Worm (Caenorhabditis elegans) whole organism, young adult: Measurements from ENCODE around the gene M176.5.

Source experiments
- B0336.3 ChIP-seq: fragments of 200-800 bp; sonication (Bioruptor generic); IDR thresholded peaks from 2 replicates; pipeline ENCODE4 v1.3.6; 2022; ENCODE audit warnings: missing genetic modification characterization, missing compliant biosample characterization
- D2030.7 ChIP-seq: fragments of 200-800 bp; sonication (Bioruptor generic); IDR thresholded peaks from 2 replicates; pipeline ENCODE4 v1.3.6; 2022; ENCODE audit warnings: missing genetic modification reagents, missing genetic modification characterization, missing compliant biosample characterization
- F10E7.11 ChIP-seq: sonication (generic microtip); optimal IDR thresholded peaks from 2 replicates; lab custom pipeline; 2017; ENCODE audit warnings: mild to moderate bottlenecking, missing genetic modification characterization, moderate library complexity, missing compliant biosample characterization
- F37B4.10 ChIP-seq: fragments of 200-800 bp; sonication (Bioruptor generic); IDR thresholded peaks from 2 replicates; pipeline ENCODE4 v1.3.6; 2022; ENCODE audit warnings: missing genetic modification characterization, missing compliant biosample characterization
- F39B2.1 ChIP-seq: fragments of 200-800 bp; sonication (Bioruptor generic); IDR thresholded peaks from 2 replicates; pipeline ENCODE4 v1.3.6; 2022; ENCODE audit warnings: missing genetic modification reagents, missing genetic modification characterization, missing compliant biosample characterization
- F49E8.2 ChIP-seq: sonication (generic microtip); optimal IDR thresholded peaks from 3 replicates; lab custom pipeline; 2017; ENCODE audit warnings: missing genetic modification characterization, mild to moderate bottlenecking, missing compliant biosample characterization, antibody characterized with exemption, moderate library complexity; ENCODE audit not compliant: insufficient read depth
- F57C9.4 ChIP-seq: sonication (generic microtip); optimal IDR thresholded peaks from 2 replicates; lab custom pipeline; 2017; ENCODE audit warnings: mild to moderate bottlenecking, missing genetic modification characterization, missing compliant biosample characterization
- akir-1 ChIP-seq: fragments of 200-800 bp; sonication (Bioruptor generic); optimal IDR thresholded peaks from 2 replicates; lab custom pipeline; 2018; ENCODE audit warnings: mild to moderate bottlenecking, missing genetic modification characterization, moderate library complexity, missing compliant biosample characterization
- atf-7 ChIP-seq: sonication (generic microtip); optimal IDR thresholded peaks from 2 replicates; lab custom pipeline; 2017; ENCODE audit warnings: mild to moderate bottlenecking, missing genetic modification characterization, missing compliant biosample characterization
- ceh-40 ChIP-seq: fragments of 200-800 bp; sonication (Bioruptor generic); IDR thresholded peaks from 2 replicates; pipeline ENCODE4 v1.3.6; 2022; ENCODE audit warnings: missing genetic modification characterization, missing compliant biosample characterization
- hsf-1 ChIP-seq: fragments of 200-800 bp; sonication (Bioruptor generic); IDR thresholded peaks from 2 replicates; pipeline ENCODE4 v1.3.6; 2022; ENCODE audit warnings: missing genetic modification reagents, missing genetic modification characterization, missing compliant biosample characterization
- lag-1 ChIP-seq: fragments of 200-800 bp; sonication (Bioruptor generic); IDR thresholded peaks from 2 replicates; pipeline ENCODE4 v1.3.6; 2022; ENCODE audit warnings: missing genetic modification reagents, missing genetic modification characterization, missing compliant biosample characterization
- lsl-1 ChIP-seq: fragments of 200-800 bp; sonication (Bioruptor generic); optimal IDR thresholded peaks from 2 replicates; lab custom pipeline; 2018; ENCODE audit warnings: mild to moderate bottlenecking, missing genetic modification characterization, moderate library complexity, missing compliant biosample characterization
- mcd-1 ChIP-seq: fragments of 200-800 bp; sonication (Bioruptor generic); IDR thresholded peaks from 2 replicates; pipeline ENCODE4 v1.3.6; 2022; ENCODE audit warnings: missing genetic modification reagents, missing genetic modification characterization, missing compliant biosample characterization
- mel-28 ChIP-seq: sonication (generic microtip); optimal IDR thresholded peaks from 2 replicates; lab custom pipeline; 2016; ENCODE audit warnings: borderline replicate concordance, mild to moderate bottlenecking, missing genetic modification characterization, missing compliant biosample characterization
- nfya-1 ChIP-seq: sonication (generic microtip); optimal IDR thresholded peaks from 2 replicates; lab custom pipeline; 2017; ENCODE audit warnings: antibody characterized with exemption, missing compliant biosample characterization, missing genetic modification characterization, borderline replicate concordance; ENCODE audit not compliant: insufficient read depth
- nfya-2 ChIP-seq: fragments of 200-800 bp; sonication (Bioruptor generic); IDR thresholded peaks from 2 replicates; pipeline ENCODE4 v1.3.6; 2022; ENCODE audit warnings: missing genetic modification reagents, missing genetic modification characterization, missing compliant biosample characterization
- nhr-179 ChIP-seq: sonication (generic microtip); optimal IDR thresholded peaks from 2 replicates; lab custom pipeline; 2016; ENCODE audit warnings: mild to moderate bottlenecking, missing genetic modification characterization, missing compliant biosample characterization
- nhr-27 ChIP-seq: fragments of 200-800 bp; sonication (Bioruptor generic); optimal IDR thresholded peaks from 2 replicates; lab custom pipeline; 2018; ENCODE audit warnings: mild to moderate bottlenecking, missing genetic modification characterization, moderate library complexity, missing compliant biosample characterization
- nhr-80 ChIP-seq: sonication (generic microtip); optimal IDR thresholded peaks from 2 replicates; lab custom pipeline; 2016; ENCODE audit warnings: missing genetic modification characterization, missing compliant biosample characterization
- pbrm-1 ChIP-seq: fragments of 200-800 bp; sonication (Bioruptor generic); IDR thresholded peaks from 2 replicates; pipeline ENCODE4 v1.3.6; 2022; ENCODE audit warnings: missing genetic modification reagents, missing genetic modification characterization, missing compliant biosample characterization
- pha-4 ChIP-seq: fragments of 150-350 bp; sonication (generic microtip); optimal IDR thresholded peaks from 2 replicates; lab custom pipeline; 2014; ENCODE audit warnings: missing biosample characterization, missing genetic modification reagents, missing genetic modification characterization
- rec-8 ChIP-seq, 2 experiments: sonication (generic microtip); optimal IDR thresholded peaks; 2 replicates each; lab custom pipeline; 2016; ENCODE audit warnings: mild to moderate bottlenecking in 2 of 2, missing genetic modification characterization in 2 of 2, missing genetic modification reagents in 2 of 2, missing genotype in 2 of 2, missing biosample characterization in 1 of 2, missing compliant biosample characterization in 1 of 2, moderate library complexity in 1 of 2
- repo-1 ChIP-seq: sonication (generic microtip); optimal IDR thresholded peaks from 2 replicates; lab custom pipeline; 2017; ENCODE audit warnings: mild to moderate bottlenecking, missing genetic modification characterization, missing compliant biosample characterization
- sea-2 ChIP-seq: fragments of 200-800 bp; sonication (Bioruptor generic); IDR thresholded peaks from 2 replicates; pipeline ENCODE4 v1.3.6; 2022; ENCODE audit warnings: missing genetic modification characterization, missing compliant biosample characterization
- snpc-4 ChIP-seq, 5 experiments: fragments of 150-350 bp in 1 of 5; sonication (generic microtip) in 4 of 5; optimal IDR thresholded peaks; 2 replicates each; lab custom pipeline; 2014 to 2018; ENCODE audit warnings: missing genetic modification characterization in 5 of 5, missing biosample characterization in 3 of 5, antibody characterized with exemption in 2 of 5, mild to moderate bottlenecking in 2 of 5, missing compliant biosample characterization in 2 of 5, missing genotype in 2 of 5, moderate library complexity in 2 of 5, missing genetic modification reagents in 1 of 5
- tlf-1 ChIP-seq: fragments of 200-800 bp; sonication (Bioruptor generic); optimal IDR thresholded peaks from 2 replicates; lab custom pipeline; 2018; ENCODE audit warnings: mild to moderate bottlenecking, missing genetic modification characterization, missing compliant biosample characterization
- zfh-2 ChIP-seq: fragments of 200-800 bp; sonication (Bioruptor generic); conservative IDR thresholded peaks from 2 replicates; pipeline ENCODE4 v1.3.6; 2022; ENCODE audit warnings: missing genetic modification reagents, missing genetic modification characterization, missing compliant biosample characterization
- ztf-18 ChIP-seq: sonication (generic microtip); optimal IDR thresholded peaks from 2 replicates; lab custom pipeline; 2016; ENCODE audit warnings: missing genotype, mild to moderate bottlenecking, missing genetic modification characterization, missing compliant biosample characterization
- ztf-25 ChIP-seq: fragments of 200-800 bp; sonication (Bioruptor generic); IDR thresholded peaks from 2 replicates; pipeline ENCODE4 v1.3.6; 2022; ENCODE audit warnings: missing genetic modification reagents, missing genetic modification characterization, missing compliant biosample characterization
- ztf-26 ChIP-seq: sonication (generic microtip); optimal IDR thresholded peaks from 2 replicates; lab custom pipeline; 2017; ENCODE audit warnings: missing genetic modification characterization, missing compliant biosample characterization

M176.5 gene

ce11 chrII:9379796-9380195 lies 47.7 kb downstream of the M176.5 start, which contains the start of gene srh-48:
srh-48 (plus strand) TSS chrII:9380096.
- TF ChIP-seq lsl-1 (GFP tag; lab: Kevin White, UChicago), result no peak
- TF ChIP-seq F57C9.4 (tag; lab: Kevin White, UChicago), result no peak
- no peak for TF ChIP-seq nfya-2
- no peak for TF ChIP-seq nhr-179 (tag; lab: Kevin White, UChicago)
- no peak for TF ChIP-seq rec-8 (tag; optimal IDR thresholded peaks at IDR 0.05; lab: Kevin White, UChicago)
- no peak for TF ChIP-seq ztf-26
- no peak for TF ChIP-seq B0336.3 (GFP tag; lab: Robert Waterston, UW)
- no peak for TF ChIP-seq nhr-80 (tag; lab: Kevin White, UChicago)
- TF ChIP-seq repo-1 (tag; lab: Kevin White, UChicago), result no peak
- TF ChIP-seq F39B2.1 (GFP tag; lab: Robert Waterston, UW), result no peak
- no peak for TF ChIP-seq atf-7 (tag; lab: Kevin White, UChicago)
- TF ChIP-seq ceh-40 (GFP tag; lab: Robert Waterston, UW), result no peak

ce11 chrII:9378174-9378573 lies 49.4 kb downstream of the M176.5 start:
- TF ChIP-seq akir-1 (GFP tag; lab: Kevin White, UChicago), result no peak
- no peak for TF ChIP-seq pha-4 (tag; lab: Kevin White, UChicago)
- TF ChIP-seq D2030.7 (GFP tag; lab: Robert Waterston, UW), result no peak
- no peak for TF ChIP-seq mel-28 (tag; lab: Kevin White, UChicago)
- no peak for TF ChIP-seq nhr-27
- TF ChIP-seq F37B4.10 (GFP tag; lab: Robert Waterston, UW), result no peak
- TF ChIP-seq nfya-1 (tag; lab: Kevin White, UChicago), result no peak
- TF ChIP-seq tlf-1 (GFP tag; lab: Kevin White, UChicago), result no peak
- TF ChIP-seq zfh-2, result no peak
- no peak for TF ChIP-seq F10E7.11 (tag; lab: Kevin White, UChicago)
- TF ChIP-seq hsf-1 (GFP tag; lab: Robert Waterston, UW), result no peak
- TF ChIP-seq snpc-4 (GFP tag; optimal IDR thresholded peaks at IDR 0.05; lab: Kevin White, UChicago), result no peak
- no peak for TF ChIP-seq snpc-4 (tag; optimal IDR thresholded peaks at IDR 0.05; lab: Kevin White, UChicago)

ce11 chrII:9377158-9377557 lies 50.4 kb downstream of the M176.5 start, which contains the start of gene C06C3.10:
C06C3.10 (minus strand) TSS chrII:9377258.
- TF ChIP-seq lag-1 (no peak), pbrm-1 (GFP tag; lab: Robert Waterston, UW) (no peak), ztf-18 (no peak), ztf-26 (no peak), rec-8 (tag; optimal IDR thresholded peaks at IDR 0.05; lab: Kevin White, UChicago) (no peak), F49E8.2 (tag; lab: Kevin White, UChicago) (no peak), mcd-1 (no peak), ztf-25 (GFP tag; lab: Robert Waterston, UW) (no peak), sea-2 (GFP tag; lab: Robert Waterston, UW) (no peak)
